Worm (Caenorhabditis elegans) whole organism, mixed stage, embryonic: Measurements from ENCODE around the gene mdf-2.

ENCODE experiments used
- lin-13 ChIP-seq: fragments of 150-350 bp; optimal IDR thresholded peaks from 2 replicates; lab custom pipeline; 2014; ENCODE audit warnings: missing biosample characterization, missing genetic modification characterization
- nhr-12 ChIP-seq: fragments of 150-350 bp; optimal IDR thresholded peaks from 2 replicates; lab custom pipeline; 2014; ENCODE audit warnings: missing biosample characterization, missing genetic modification characterization
- nhr-2 ChIP-seq: fragments of 150-350 bp; optimal IDR thresholded peaks from 2 replicates; lab custom pipeline; 2014; ENCODE audit warnings: missing biosample characterization, missing genetic modification characterization
- nhr-237 ChIP-seq: fragments of 150-350 bp; optimal IDR thresholded peaks from 2 replicates; lab custom pipeline; 2014; ENCODE audit warnings: missing biosample characterization, missing genetic modification characterization
- nhr-28 ChIP-seq: fragments of 150-350 bp; optimal IDR thresholded peaks from 2 replicates; lab custom pipeline; 2014; ENCODE audit warnings: missing biosample characterization, missing genetic modification characterization
- pha-4 ChIP-seq: fragments of 150-350 bp; optimal IDR thresholded peaks from 2 replicates; lab custom pipeline; 2018; ENCODE audit warnings: missing biosample characterization, missing genetic modification reagents, missing genetic modification characterization
- unc-39 ChIP-seq: fragments of 150-350 bp; optimal IDR thresholded peaks from 2 replicates; lab custom pipeline; 2014; ENCODE audit warnings: missing biosample characterization, missing genetic modification characterization
- unc-62 ChIP-seq: fragments of 150-350 bp; optimal IDR thresholded peaks from 2 replicates; lab custom pipeline; 2014; ENCODE audit warnings: missing biosample characterization, missing genetic modification reagents, missing genetic modification characterization
- zip-8 ChIP-seq: fragments of 150-350 bp; optimal IDR thresholded peaks from 2 replicates; lab custom pipeline; 2014; ENCODE audit warnings: missing biosample characterization, missing genetic modification characterization
- ztf-11 ChIP-seq: fragments of 150-350 bp; optimal IDR thresholded peaks from 2 replicates; lab custom pipeline; 2014; ENCODE audit warnings: missing biosample characterization, missing genetic modification characterization

ce11 chrIV:2642054-2642453 is 1.1 kb upstream of the mdf-2 start:
- TF ChIP-seq unc-62 (GFP tag; lab: Kevin White, UChicago) (no peak), nhr-28 (tag; lab: Kevin White, UChicago) (no peak), zip-8 (tag; lab: Kevin White, UChicago) (no peak), ztf-11 (tag; lab: Kevin White, UChicago) (no peak), pha-4 (tag; lab: Kevin White, UChicago) (no peak), lin-13 (tag; lab: Kevin White, UChicago) (no peak), unc-39 (tag; lab: Kevin White, UChicago) (no peak), nhr-12 (tag; lab: Kevin White, UChicago) (no peak), nhr-237 (tag; lab: Kevin White, UChicago) (no peak), nhr-2 (tag; lab: Kevin White, UChicago) (no peak)
